Worm (Caenorhabditis elegans): ENCODE data around the gene sri-10.

Gene sri-10

DNA sequence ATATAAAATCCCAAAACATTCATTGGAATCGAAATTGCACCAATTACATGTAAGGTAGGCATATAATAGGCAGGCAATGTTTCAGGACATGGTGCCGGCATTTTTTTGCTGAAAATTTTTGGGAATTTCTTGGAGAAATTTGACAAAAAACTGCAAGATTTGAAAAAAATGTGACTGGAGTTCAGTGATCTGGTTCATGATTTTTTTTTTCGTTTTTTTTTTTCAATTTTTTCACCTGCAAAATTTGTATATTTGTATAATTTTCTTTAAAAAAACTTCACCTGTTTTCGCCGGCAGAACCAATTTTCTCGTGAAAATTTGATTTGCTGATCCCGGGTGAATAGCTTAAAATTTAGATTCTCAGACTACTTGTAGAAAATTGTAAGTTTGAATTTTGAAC, at the start of gene sri-10:
Gene sri-10, minus strand, starts transcription at position 101 of the 400 bp plus-strand sequence.
- no peak for TF ChIP-seq unc-62 (GFP tag; optimal IDR thresholded peaks at IDR 0.05)

DNA sequence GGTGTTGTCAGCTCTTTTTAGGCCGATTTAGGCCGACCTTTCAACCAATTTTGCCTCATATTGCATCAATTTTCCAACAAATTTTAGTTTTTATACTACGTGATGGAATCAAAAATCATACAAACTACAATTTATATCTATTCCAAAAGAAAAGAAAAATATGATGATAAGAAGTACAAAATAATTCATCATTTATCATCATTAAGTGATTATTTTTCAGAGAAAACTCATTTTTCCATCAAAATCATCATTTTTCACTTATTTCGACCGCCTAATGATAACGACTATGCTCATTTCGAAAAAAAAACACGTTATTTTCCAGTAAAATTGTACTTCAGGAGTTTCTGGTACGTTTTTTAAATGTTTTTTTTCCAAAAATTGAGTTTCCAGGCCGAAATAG, 48.5 kb upstream of the sri-10 start:
- no peak for TF ChIP-seq unc-62 (GFP tag; optimal IDR thresholded peaks at IDR 0.05)

DNA sequence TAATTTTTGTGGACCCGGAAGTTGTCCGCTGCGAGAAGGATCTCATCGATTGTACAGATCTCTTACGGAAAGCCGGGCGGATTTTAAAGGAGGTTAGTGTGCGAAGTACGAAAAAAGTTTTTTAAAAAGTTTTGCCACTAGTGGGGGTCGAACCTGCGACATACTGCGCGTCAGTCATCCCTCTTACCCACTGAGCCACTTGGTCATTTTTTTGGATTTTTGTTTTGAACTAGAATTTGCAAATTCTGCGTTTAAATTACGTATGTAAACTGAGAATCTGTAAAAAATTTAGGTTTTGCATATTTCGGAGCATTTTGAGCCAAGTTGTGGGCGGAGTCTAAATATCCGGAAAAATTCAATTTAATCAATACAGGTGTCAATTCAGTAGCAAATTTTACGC, 42.3 kb upstream of the sri-10 start:
- TF ChIP-seq unc-62 (GFP tag; optimal IDR thresholded peaks at IDR 0.05): no peak

DNA sequence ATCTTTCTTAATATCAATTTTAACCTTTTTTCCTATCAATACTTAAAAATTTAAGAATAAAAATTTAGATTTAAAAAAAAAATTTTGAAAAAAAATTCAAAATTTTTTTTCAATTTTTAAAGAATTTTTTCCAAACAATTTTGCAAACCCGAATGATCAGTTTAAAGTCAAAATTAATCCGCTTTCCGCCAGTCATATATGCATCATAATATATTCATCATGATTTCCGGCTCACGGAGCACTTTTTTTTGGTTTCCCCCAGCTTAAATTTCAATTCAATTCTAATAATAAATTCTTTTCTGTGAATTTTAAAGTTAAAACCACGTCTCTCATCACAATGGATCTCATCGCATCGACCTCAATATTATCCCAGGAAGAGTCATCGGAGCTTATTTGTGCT, 40.2 kb upstream of the sri-10 start, which contains the start of gene nhr-230:
Gene nhr-230, plus strand, starts transcription at position 301 of the 400 bp plus-strand sequence.
- no peak for TF ChIP-seq unc-62 (GFP tag; optimal IDR thresholded peaks at IDR 0.05)

DNA sequence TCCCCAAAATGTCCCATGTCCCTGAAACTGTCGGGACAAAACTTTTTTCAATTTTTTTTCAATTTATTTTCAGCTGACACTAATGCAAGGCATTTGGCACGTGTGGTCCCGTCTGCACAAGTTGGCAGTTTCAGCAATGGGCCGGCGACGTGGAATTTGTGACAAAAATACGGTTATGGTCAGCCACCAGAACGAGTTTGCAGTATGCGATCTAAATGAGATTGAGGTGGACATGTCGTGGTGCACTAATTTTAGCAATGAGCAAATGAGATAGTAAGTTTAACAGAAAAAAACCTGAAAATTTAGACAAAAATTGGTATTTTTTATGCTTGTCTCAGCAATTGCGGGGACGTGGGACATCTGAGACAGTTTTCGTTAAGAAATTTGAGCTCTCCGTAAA, 36.2 kb upstream of the sri-10 start:
- TF ChIP-seq unc-62 (GFP tag; optimal IDR thresholded peaks at IDR 0.05): no peak

DNA sequence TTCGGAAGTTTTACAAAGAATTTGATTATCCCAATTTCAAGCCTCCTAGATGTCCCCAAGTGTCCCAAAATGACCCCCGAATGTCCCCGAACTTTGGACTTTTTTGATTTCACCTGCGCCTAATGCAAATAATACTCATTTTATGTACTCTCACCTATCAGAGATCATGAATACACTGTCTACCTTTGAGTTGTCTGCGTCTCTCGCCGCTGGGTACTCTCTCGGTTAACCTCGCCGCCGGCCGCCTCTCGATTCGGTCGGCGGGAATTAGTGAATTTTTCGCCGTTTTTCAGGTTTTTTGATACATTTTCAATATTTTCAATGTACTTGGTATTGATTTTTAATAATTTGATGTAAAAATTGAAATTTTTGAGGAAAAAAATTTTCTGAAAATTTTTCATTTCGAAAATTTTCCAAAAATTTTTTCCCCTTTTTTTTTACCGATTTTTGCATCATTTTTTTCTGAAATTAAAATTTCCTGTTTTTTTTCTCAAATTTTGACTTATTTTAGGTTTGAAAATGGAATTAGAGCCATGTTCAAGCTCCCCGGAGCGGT, 32.6 kb upstream of the sri-10 start, which contains the start of gene nhr-65:
Gene nhr-65, plus strand, starts transcription at position 506 of the 556 bp plus-strand sequence.
- TF ChIP-seq unc-62 (GFP tag; optimal IDR thresholded peaks at IDR 0.05): no peak

DNA sequence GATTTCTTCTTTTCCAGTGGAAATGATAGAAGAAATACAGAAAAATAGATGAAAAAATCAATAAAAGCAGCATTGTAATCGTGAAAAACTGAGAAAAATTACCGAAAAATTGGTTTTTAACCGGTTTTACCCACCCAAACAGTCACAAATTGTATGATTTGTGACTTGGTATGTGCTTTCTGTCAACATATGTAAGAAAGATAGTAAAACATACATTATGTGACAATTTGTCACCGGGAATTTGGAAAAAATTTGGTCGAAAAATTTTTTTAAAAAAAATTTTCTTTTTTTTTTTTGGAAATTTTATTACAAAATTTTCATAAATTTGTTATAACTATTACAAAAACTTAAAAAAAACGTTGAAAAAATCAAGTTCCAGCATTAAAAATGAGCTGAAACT, 30.8 kb upstream of the sri-10 start, which contains the start of gene cyp-33D3:
Gene cyp-33D3, minus strand, starts transcription at position 101 of the 400 bp plus-strand sequence.
- TF ChIP-seq unc-62 (GFP tag; optimal IDR thresholded peaks at IDR 0.05): no peak

DNA sequence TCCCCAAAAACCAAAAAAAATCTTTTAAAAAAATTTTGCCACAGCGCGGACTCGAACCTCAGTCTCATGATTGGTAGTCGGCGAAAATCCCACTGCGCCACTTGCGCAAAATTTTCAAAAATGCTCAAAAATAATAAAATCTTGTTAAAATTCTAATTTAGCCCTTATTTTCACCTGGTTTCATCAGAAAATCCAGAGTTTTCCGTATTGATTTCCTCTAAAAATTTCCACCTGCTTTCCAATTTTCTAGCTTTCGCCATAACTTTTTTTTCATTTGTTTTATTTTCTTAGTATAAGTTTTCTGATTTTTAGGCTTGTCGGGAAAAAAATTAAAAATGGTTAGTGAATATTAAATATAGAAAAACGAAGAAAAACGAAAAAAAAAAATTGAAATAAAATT, 21.1 kb upstream of the sri-10 start:
- TF ChIP-seq unc-62 (GFP tag; optimal IDR thresholded peaks at IDR 0.05): no peak

DNA sequence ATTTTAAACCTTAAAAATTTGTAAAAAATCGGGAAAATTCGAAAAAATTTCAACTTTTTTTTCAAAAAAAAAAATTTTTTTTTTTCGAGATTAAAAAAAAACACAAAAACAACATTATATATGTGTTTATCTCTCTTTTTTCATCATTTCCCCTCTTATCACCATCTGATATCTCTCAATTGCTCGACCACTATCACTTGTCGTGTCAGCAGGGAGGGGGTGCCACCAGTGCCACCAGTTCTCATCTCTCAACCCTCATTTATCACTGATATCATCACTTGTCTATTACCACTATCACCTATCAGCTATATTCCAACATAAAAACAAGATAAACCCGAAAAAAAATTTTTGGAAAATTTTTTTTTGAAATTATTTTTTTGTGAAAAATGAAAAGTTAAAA, 20.1 kb upstream of the sri-10 start:
- no peak for TF ChIP-seq unc-62 (GFP tag; optimal IDR thresholded peaks at IDR 0.05)

DNA sequence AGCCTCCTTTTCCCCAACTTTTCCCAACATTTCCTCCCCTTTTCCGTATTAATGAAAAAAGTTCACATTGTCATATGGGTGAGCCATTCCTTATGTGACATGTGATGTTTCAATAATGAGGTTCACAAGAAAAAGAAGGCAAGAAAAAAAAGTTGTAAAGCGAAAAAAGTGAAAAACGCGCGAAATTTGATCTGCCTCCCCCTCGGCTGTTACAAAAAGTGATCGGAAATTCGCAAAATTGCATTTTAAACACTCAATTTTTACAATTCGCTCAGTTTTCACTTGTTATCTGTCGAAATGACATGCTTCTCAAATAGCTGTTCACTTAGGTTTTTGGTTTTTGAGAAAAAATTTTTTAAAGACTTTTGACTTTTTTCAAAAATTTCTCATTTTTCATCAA, 15.3 kb upstream of the sri-10 start:
- TF ChIP-seq unc-62 (GFP tag; optimal IDR thresholded peaks at IDR 0.05): no peak

DNA sequence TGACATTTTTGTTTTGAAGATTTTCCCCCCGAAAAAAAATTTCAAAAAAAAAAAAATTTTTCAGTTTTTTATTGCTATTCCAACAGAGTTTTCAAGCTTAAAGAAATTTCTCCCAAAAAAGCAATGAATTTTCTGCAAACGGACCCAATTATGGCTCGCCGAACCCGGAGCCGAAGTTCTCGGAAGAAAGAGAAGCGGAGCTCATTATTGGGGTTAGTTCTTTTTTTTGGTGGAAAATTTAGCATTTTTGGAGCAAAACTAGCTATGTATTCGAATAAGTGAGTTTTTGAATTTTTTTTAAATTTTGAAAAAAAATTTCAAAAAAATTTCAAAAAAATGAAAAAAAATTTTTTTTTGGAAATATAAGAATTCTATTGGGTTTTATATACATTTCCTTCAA, 13.3 kb upstream of the sri-10 start, which contains the start of gene ncs-5:
Gene ncs-5, plus strand, starts transcription at position 124 of the 400 bp plus-strand sequence.
- no peak for TF ChIP-seq unc-62 (GFP tag; optimal IDR thresholded peaks at IDR 0.05)

DNA sequence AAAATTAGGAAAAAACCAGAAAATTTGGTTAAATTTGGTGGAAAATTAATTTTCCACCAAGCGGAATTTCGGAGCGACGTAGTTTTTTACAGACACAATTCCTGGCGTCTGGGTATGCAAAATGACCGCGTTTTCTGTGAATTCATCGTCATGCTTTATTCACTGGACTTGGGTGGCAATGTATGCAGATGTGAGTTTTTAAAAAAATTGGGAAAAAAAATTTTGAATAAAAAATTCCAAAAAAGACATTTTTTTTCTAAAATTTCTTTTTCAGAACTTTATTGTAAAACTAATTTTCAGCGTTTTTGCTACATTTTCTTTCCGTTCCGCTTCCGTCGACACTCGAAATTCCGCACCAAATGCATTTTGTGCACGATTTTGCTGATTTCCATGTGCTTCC, 5.1 kb upstream of the sri-10 start, which contains the start of gene C54E10.7:
Gene C54E10.7, plus strand, starts transcription at position 301 of the 400 bp plus-strand sequence.
- TF ChIP-seq unc-62 (GFP tag; optimal IDR thresholded peaks at IDR 0.05): no peak

DNA sequence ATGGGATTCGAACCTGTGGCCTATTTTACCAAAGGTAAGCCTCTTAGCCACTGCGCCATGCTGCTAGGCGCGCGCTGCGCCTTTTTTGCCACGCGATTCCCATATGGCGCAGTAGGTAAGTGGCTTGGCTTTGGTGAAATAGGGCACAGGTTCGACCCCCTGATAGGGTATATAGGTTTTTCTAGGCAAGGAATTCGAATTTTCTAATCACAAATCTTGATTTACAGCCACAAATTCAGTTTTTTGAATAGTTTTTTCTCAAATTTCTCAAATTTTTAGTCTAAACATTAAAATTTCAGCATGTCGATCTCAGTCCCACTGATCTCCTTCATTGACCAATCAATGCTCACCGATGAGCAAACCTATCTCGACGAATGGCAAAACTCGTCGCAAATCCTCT, 4.4 kb upstream of the sri-10 start, which contains the start of gene C54E10.3:
Gene C54E10.3, plus strand, starts transcription at position 301 of the 400 bp plus-strand sequence.
- no peak for TF ChIP-seq unc-62 (GFP tag; optimal IDR thresholded peaks at IDR 0.05)

DNA sequence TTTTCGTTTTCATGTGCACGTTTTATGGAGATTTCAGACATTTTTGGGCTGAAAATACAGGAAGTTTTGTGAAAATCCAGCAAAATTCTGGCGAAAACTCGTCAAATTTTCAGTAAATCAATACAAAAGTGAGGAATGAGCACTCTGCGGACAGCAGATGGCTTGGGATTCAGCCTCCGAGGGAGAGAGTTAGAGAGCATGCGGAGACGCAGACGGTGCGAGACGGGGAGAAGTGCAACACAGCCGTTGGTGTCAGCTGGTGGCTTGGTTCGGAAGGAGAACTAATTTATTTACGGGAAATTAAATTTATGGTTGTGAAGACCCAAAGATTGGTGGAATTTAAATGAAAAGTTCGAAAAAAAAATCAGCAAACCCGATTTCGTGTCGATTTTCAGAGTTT, 2.3 kb upstream of the sri-10 start, which contains the start of gene C54E10.6:
Gene C54E10.6, minus strand, starts transcription at position 109 of the 400 bp plus-strand sequence.
- TF ChIP-seq unc-62 (GFP tag; optimal IDR thresholded peaks at IDR 0.05): no peak

DNA sequence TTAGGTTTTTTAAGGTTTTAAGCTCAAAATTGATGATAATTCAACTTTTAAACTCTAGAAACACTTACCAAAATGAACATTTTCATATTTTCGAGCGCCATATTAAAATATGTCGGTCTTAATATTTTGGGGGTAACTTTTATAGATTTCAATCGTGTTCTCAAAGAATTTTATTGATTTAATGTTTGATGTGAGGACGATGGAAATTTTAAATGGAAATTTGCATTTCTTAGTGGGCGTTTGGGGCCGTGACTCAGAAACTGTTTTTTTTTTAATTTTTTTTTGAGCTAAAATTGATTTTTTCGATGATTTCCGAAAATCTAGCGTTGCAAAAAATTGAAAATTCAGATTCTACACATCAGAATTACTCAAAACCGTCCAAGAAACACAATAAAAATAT, 3.0 kb downstream of the sri-10 start, which contains the start of gene C54E10.10:
Gene C54E10.10, minus strand, starts transcription at position 101 of the 400 bp plus-strand sequence.
- TF ChIP-seq unc-62 (GFP tag; optimal IDR thresholded peaks at IDR 0.05): no peak

DNA sequence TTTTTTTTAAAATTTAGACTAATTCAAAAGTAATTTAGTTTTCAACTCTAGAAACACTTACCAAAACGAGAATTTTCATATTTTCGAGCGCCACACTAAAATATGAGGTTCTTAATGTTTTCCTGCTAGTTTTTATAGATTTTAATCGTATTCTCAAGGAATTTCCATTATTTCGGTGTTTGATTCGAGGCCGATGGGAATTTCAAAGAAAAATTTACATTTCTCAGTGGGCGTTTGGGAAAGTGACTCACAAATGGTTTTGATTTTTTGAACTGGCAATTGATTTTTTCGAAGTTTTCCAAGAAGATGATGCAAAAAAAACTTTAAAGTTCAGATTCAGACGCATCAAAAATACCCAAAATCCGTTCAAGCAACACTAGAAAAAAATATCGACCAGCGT, 4.2 kb downstream of the sri-10 start, which contains the start of gene C54E10.11:
Gene C54E10.11, minus strand, starts transcription at position 101 of the 400 bp plus-strand sequence.
- TF ChIP-seq unc-62 (GFP tag; optimal IDR thresholded peaks at IDR 0.05): no peak

DNA sequence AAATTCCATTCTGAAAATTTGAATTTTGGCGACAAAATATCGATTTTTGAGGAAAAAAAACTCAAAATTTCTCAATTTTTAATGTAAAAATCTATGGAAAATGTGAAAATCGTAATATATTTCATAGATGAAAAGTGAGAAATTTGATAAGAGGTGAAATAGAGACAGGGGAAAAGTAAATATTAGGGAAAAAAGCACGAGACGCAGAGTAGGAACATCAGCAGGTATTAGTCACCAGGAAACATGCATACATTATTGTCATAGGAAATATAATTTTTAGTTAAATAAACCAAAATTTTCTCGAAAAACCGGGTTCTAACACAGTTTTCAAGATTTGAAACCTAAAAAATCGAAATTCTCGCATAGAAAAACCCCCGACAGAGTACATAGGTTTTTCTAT, 5.5 kb downstream of the sri-10 start, which contains the start of gene nhr-170:
Gene nhr-170, minus strand, starts transcription at position 16 of the 400 bp plus-strand sequence.
- TF ChIP-seq unc-62 (GFP tag; optimal IDR thresholded peaks at IDR 0.05): no peak

Data from whole organism, dauer.